Worm (Caenorhabditis elegans) whole organism, L3 larva: ENCODE measurements around the gene ptr-19.

Experiments
- aly-2 ChIP-seq: fragments of 150-350 bp; optimal IDR thresholded peaks from 2 replicates; lab custom pipeline; 2014; ENCODE audit warnings: missing biosample characterization, missing genetic modification characterization
- fos-1 ChIP-seq: fragments of 150-350 bp; optimal IDR thresholded peaks from 2 replicates; lab custom pipeline; 2014; ENCODE audit warnings: missing biosample characterization, missing genetic modification characterization

The ptr-19 gene

ce11 chrIII:10832636-10833035 is 51.0 kb downstream of the ptr-19 start, which contains the start of gene sbsp-1:
sbsp-1 (plus strand) TSS chrIII:10832936.
- TF ChIP-seq fos-1 (no peak), aly-2 (tag; lab: Kevin White, UChicago) (no peak)
